Worm (Caenorhabditis elegans) whole organism, L4 larva: ENCODE data around the gene aip-1.
"Not testable (repeated sequence)": the region's sequence is repeated elsewhere in the genome, so short reads cannot be mapped to it uniquely, and the experiment has no call there.

Experiments
- F37D6.2 ChIP-seq: sonication (generic microtip); optimal IDR thresholded peaks from 2 replicates; lab custom pipeline; 2016; ENCODE audit warnings: mild to moderate bottlenecking, missing genetic modification characterization, missing compliant biosample characterization
- F44E2.7 ChIP-seq: fragments of 200-800 bp; sonication (Bioruptor generic); IDR thresholded peaks from 2 replicates; pipeline ENCODE4 v2.1.2; 2022; ENCODE audit warnings: missing genetic modification characterization, missing compliant biosample characterization
- F49E8.2 ChIP-seq: sonication (generic microtip); optimal IDR thresholded peaks from 2 replicates; lab custom pipeline; 2016; ENCODE audit warnings: missing compliant biosample characterization, mild to moderate bottlenecking, missing genetic modification characterization, borderline replicate concordance
- T26A8.4 ChIP-seq: fragments of 200-800 bp; sonication (Bioruptor generic); IDR thresholded peaks from 2 replicates; pipeline ENCODE4 v1.3.6; 2022; ENCODE audit warnings: missing genetic modification characterization, missing compliant biosample characterization
- Y105C5A.15 ChIP-seq: fragments of 200-800 bp; sonication (Bioruptor generic); IDR thresholded peaks from 2 replicates; pipeline ENCODE4 v1.3.6; 2022; ENCODE audit warnings: missing genetic modification characterization, missing compliant biosample characterization
- Y48G9A.11 ChIP-seq: fragments of 200-800 bp; sonication (Bioruptor generic); IDR thresholded peaks from 2 replicates; pipeline ENCODE4 v1.3.6; 2022; ENCODE audit warnings: missing genetic modification reagents, missing genetic modification characterization, missing compliant biosample characterization
- Y75B8A.6 ChIP-seq: fragments of 200-800 bp; sonication (Bioruptor generic); IDR thresholded peaks from 2 replicates; pipeline ENCODE4 v1.3.6; 2022; ENCODE audit warnings: missing genetic modification reagents, missing genetic modification characterization, missing compliant biosample characterization
- ZK337.2 ChIP-seq: fragments of 200-800 bp; sonication (Bioruptor generic); IDR thresholded peaks from 2 replicates; pipeline ENCODE4 v1.3.6; 2022; ENCODE audit warnings: missing genetic modification reagents, missing genetic modification characterization, missing compliant biosample characterization
- aha-1 ChIP-seq: fragments of 150-350 bp; peaks from one replicate; lab custom pipeline; 2014; ENCODE audit warnings: missing biosample characterization, missing genetic modification characterization
- ceh-44 ChIP-seq: fragments of 200-800 bp; sonication (Bioruptor generic); IDR thresholded peaks from 2 replicates; pipeline ENCODE4 v1.3.6; 2022; ENCODE audit warnings: missing genetic modification reagents, missing genetic modification characterization, missing compliant biosample characterization
- ctbp-1 ChIP-seq: fragments of 200-800 bp; sonication (Bioruptor generic); IDR thresholded peaks from 2 replicates; pipeline ENCODE4 v1.3.6; 2022; ENCODE audit warnings: missing genetic modification reagents, missing genetic modification characterization, missing compliant biosample characterization
- daf-16 ChIP-seq, 3 experiments: sonication (generic microtip); optimal IDR thresholded peaks; 2 replicates each; lab custom pipeline; 2016 to 2017; ENCODE audit warnings: missing genetic modification characterization in 3 of 3, missing genetic modification reagents in 3 of 3, mild to moderate bottlenecking in 2 of 3, missing compliant biosample characterization in 2 of 3, missing biosample characterization in 1 of 3, moderate library complexity in 1 of 3
- daf-8 ChIP-seq: fragments of 200-800 bp; sonication (Bioruptor generic); IDR thresholded peaks from 2 replicates; pipeline ENCODE4 v1.3.6; 2022; ENCODE audit warnings: missing genetic modification characterization, missing compliant biosample characterization
- dmd-9 ChIP-seq: fragments of 200-800 bp; sonication (Bioruptor generic); IDR thresholded peaks from 2 replicates; pipeline ENCODE4 v1.3.6; 2022; ENCODE audit warnings: missing genetic modification reagents, missing genetic modification characterization, missing compliant biosample characterization
- duxl-1 ChIP-seq: sonication (generic microtip); optimal IDR thresholded peaks from 2 replicates; lab custom pipeline; 2016; ENCODE audit warnings: mild to moderate bottlenecking, missing genetic modification characterization, moderate library complexity, missing compliant biosample characterization; ENCODE audit not compliant: poor library complexity
- dve-1 ChIP-seq: sonication (generic microtip); optimal IDR thresholded peaks from 2 replicates; lab custom pipeline; 2017; ENCODE audit warnings: antibody characterized with exemption, mild to moderate bottlenecking, missing genetic modification characterization, missing compliant biosample characterization; ENCODE audit not compliant: insufficient read depth
- hlh-11 ChIP-seq: fragments of 200-800 bp; sonication (Bioruptor generic); optimal IDR thresholded peaks from 2 replicates; lab custom pipeline; 2018; ENCODE audit warnings: mild to moderate bottlenecking, missing genetic modification characterization, missing compliant biosample characterization
- lin-1 ChIP-seq: fragments of 200-800 bp; sonication (Bioruptor generic); IDR thresholded peaks from 2 replicates; pipeline ENCODE4 v1.3.6; 2022; ENCODE audit warnings: missing genetic modification reagents, missing genetic modification characterization, missing compliant biosample characterization
- lin-15B ChIP-seq: fragments of 150-350 bp; sonication (generic microtip); optimal IDR thresholded peaks from 3 replicates; lab custom pipeline; 2014; ENCODE audit warnings: missing biosample characterization, missing genetic modification characterization
- lin-38 ChIP-seq: fragments of 200-800 bp; sonication (Bioruptor generic); IDR thresholded peaks from 2 replicates; pipeline ENCODE4 v1.3.6; 2022; ENCODE audit warnings: missing genetic modification reagents, missing genetic modification characterization, missing compliant biosample characterization
- lir-3 ChIP-seq: sonication (generic microtip); optimal IDR thresholded peaks from 2 replicates; lab custom pipeline; 2016; ENCODE audit warnings: mild to moderate bottlenecking, missing genetic modification characterization, missing compliant biosample characterization
- lsy-2 ChIP-seq, 2 experiments: fragments of 150-350 bp in 1 of 2; sonication (generic microtip) in 1 of 2; optimal IDR thresholded peaks; 2 replicates each; lab custom pipeline; 2014 to 2017; ENCODE audit warnings: missing biosample characterization in 2 of 2, missing genetic modification characterization in 2 of 2
- madf-5 ChIP-seq, 2 experiments: fragments of 200-800 bp; sonication (Bioruptor generic); IDR thresholded peaks; 2 replicates each; pipeline ENCODE4 v1.3.6; 2022; ENCODE audit warnings: missing compliant biosample characterization in 2 of 2, missing genetic modification characterization in 2 of 2
- madf-9 ChIP-seq: fragments of 200-800 bp; sonication (Bioruptor generic); conservative IDR thresholded peaks from 2 replicates; pipeline ENCODE4 v1.3.6; 2022; ENCODE audit warnings: missing genetic modification reagents, missing genetic modification characterization, missing compliant biosample characterization
- mdl-1 ChIP-seq, 2 experiments: fragments of 150-350 bp in 1 of 2; sonication (generic microtip) in 1 of 2; optimal IDR thresholded peaks; 2 replicates each; lab custom pipeline; 2014 to 2017; ENCODE audit warnings: missing biosample characterization in 2 of 2, missing genetic modification characterization in 2 of 2
- mdt-29 ChIP-seq: fragments of 200-800 bp; sonication (Bioruptor generic); IDR thresholded peaks from 2 replicates; pipeline ENCODE4 v1.3.6; 2022; ENCODE audit warnings: missing genetic modification reagents, missing genetic modification characterization, missing compliant biosample characterization
- mep-1 ChIP-seq: fragments of 150-350 bp; sonication (generic microtip); optimal IDR thresholded peaks from 3 replicates; lab custom pipeline; 2014; ENCODE audit warnings: missing biosample characterization, missing genetic modification characterization
- mxl-3 ChIP-seq: fragments of 200-800 bp; sonication (Bioruptor generic); optimal IDR thresholded peaks from 2 replicates; lab custom pipeline; 2018; ENCODE audit warnings: mild to moderate bottlenecking, missing genetic modification characterization, missing compliant biosample characterization
- nhr-102 ChIP-seq: sonication (generic microtip); optimal IDR thresholded peaks from 2 replicates; lab custom pipeline; 2016; ENCODE audit warnings: mild to moderate bottlenecking, missing genetic modification characterization, moderate library complexity, missing compliant biosample characterization
- nhr-41 ChIP-seq: fragments of 200-800 bp; sonication (Bioruptor generic); IDR thresholded peaks from 2 replicates; pipeline ENCODE4 v1.3.6; 2022; ENCODE audit warnings: missing genetic modification reagents, missing genetic modification characterization, missing compliant biosample characterization
- nhr-42 ChIP-seq: fragments of 200-800 bp; sonication (Bioruptor generic); IDR thresholded peaks from 2 replicates; pipeline ENCODE4 v1.3.6; 2022; ENCODE audit warnings: missing genetic modification characterization, missing compliant biosample characterization
- pha-4 ChIP-seq, 2 experiments: fragments of 150-350 bp in 1 of 2; fragments of 200-800 bp in 1 of 2; sonication (Bioruptor generic) in 1 of 2; IDR thresholded peaks in 1 of 2; optimal IDR thresholded peaks in 1 of 2; 2 replicates each; pipeline versions ENCODE4 v1.3.6 to Lab custom; 2014 to 2022; ENCODE audit warnings: missing genetic modification characterization in 2 of 2, missing genetic modification reagents in 2 of 2, missing biosample characterization in 1 of 2, missing compliant biosample characterization in 1 of 2
- rbr-2 ChIP-seq: sonication (generic microtip); optimal IDR thresholded peaks from 2 replicates; lab custom pipeline; 2016; ENCODE audit warnings: missing genotype, missing genetic modification characterization, missing compliant biosample characterization
- saeg-2 ChIP-seq: fragments of 200-800 bp; sonication (Bioruptor generic); IDR thresholded peaks from 2 replicates; pipeline ENCODE4 v1.3.6; 2022; ENCODE audit warnings: missing genetic modification reagents, missing genetic modification characterization, missing compliant biosample characterization
- set-16 ChIP-seq: fragments of 200-800 bp; sonication (Bioruptor generic); IDR thresholded peaks from 2 replicates; pipeline ENCODE4 v1.3.6; 2022; ENCODE audit warnings: missing genetic modification reagents, missing genetic modification characterization, missing compliant biosample characterization
- spr-1 ChIP-seq: sonication (generic microtip); optimal IDR thresholded peaks from 2 replicates; lab custom pipeline; 2016; ENCODE audit warnings: mild to moderate bottlenecking, missing genetic modification characterization, missing compliant biosample characterization
- tag-97 ChIP-seq: fragments of 200-800 bp; sonication (Bioruptor generic); IDR thresholded peaks from 2 replicates; pipeline ENCODE4 v1.3.6; 2022; ENCODE audit warnings: missing genetic modification characterization, missing compliant biosample characterization
- unc-130 ChIP-seq: sonication (generic microtip); optimal IDR thresholded peaks from 2 replicates; lab custom pipeline; 2016; ENCODE audit warnings: missing genetic modification reagents, missing genetic modification characterization, missing compliant biosample characterization
- vab-7 ChIP-seq: fragments of 200-800 bp; sonication (Bioruptor generic); IDR thresholded peaks from 2 replicates; pipeline ENCODE4 v1.3.6; 2022; ENCODE audit warnings: missing genetic modification reagents, missing genetic modification characterization, missing compliant biosample characterization
- zip-11 ChIP-seq: fragments of 200-800 bp; sonication (Bioruptor generic); IDR thresholded peaks from 2 replicates; pipeline ENCODE4 v1.3.6; 2022; ENCODE audit warnings: missing genetic modification characterization, missing compliant biosample characterization
- ztf-11 ChIP-seq: fragments of 150-350 bp; optimal IDR thresholded peaks from 2 replicates; lab custom pipeline; 2014; ENCODE audit warnings: missing biosample characterization, missing genetic modification characterization
- ztf-7 ChIP-seq: fragments of 150-350 bp; optimal IDR thresholded peaks from 2 replicates; lab custom pipeline; 2014; ENCODE audit warnings: missing biosample characterization, missing genetic modification characterization

The aip-1 gene

ce11 chrV:14038328-14039084, 26.4 kb downstream of the aip-1 start, which contains the start of gene vps-39 (continued):
- TF ChIP-seq duxl-1 (peak; percentile 47), mdt-29 (GFP tag; lab: Robert Waterston, UW) (peak; percentile 83), tag-97 (GFP tag; lab: Robert Waterston, UW) (0 out of 2 replicates have a peak, but pooled peaks have one; percentile 42), daf-8 (GFP tag; lab: Robert Waterston, UW) (peak; percentile 71; the same call in 1 of the 2 replicates), rbr-2 (tag; lab: Kevin White, UChicago) (peak; percentile 56), Y48G9A.11 (GFP tag; lab: Robert Waterston, UW) (peak; percentile 86), madf-9 (GFP tag; lab: Robert Waterston, UW) (peak; percentile 87), T26A8.4 (GFP tag; lab: Robert Waterston, UW) (peak; percentile 96), hlh-11 (tag; lab: Kevin White, UChicago) (peak; percentile 54), lin-38 (GFP tag; lab: Robert Waterston, UW) (peak; percentile 99), set-16 (peak; percentile 87), Y75B8A.6 (GFP tag; lab: Robert Waterston, UW) (0 out of 2 replicates have a peak, but pooled peaks have one; percentile 54), madf-5 (GFP tag; IDR thresholded peaks at IDR 0.05; lab: Robert Waterston, UW) (0 out of 4 replicates have a peak, but pooled peaks of 1 of the 2 experiments have one; percentile 32), vab-7 (GFP tag; lab: Robert Waterston, UW) (peak; percentile 95), F37D6.2 (tag; lab: Kevin White, UChicago) (peak; percentile 32), nhr-41 (GFP tag; lab: Robert Waterston, UW) (peak; percentile 72; the same call in 1 of the 2 replicates), saeg-2 (GFP tag; lab: Robert Waterston, UW) (peak; percentile 92), ctbp-1 (GFP tag; lab: Robert Waterston, UW) (peak; percentile 90), lin-1 (peak; percentile 68)

- TF ChIP-seq aha-1, ztf-11, F49E8.2 (tag; lab: Kevin White, UChicago): not testable (repeated sequence)
Observed at ce11 chrV:14049274-14049673, 37.1 kb downstream of the aip-1 start, which contains the start of gene F58D12.1. TSS of gene F58D12.1 (plus strand) at chrV:14049574.

ce11 chrV:14055097-14055496, 43.0 kb downstream of the aip-1 start:
- TF ChIP-seq lsy-2 (tag; optimal IDR thresholded peaks at IDR 0.05; lab: Kevin White, UChicago) (peak; percentile 42 to 93), ztf-7 (tag; lab: Kevin White, UChicago) (peak; percentile 70), nhr-102 (peak; percentile 95), spr-1 (tag; lab: Kevin White, UChicago) (peak; percentile 84), rbr-2 (tag; lab: Kevin White, UChicago) (peak; percentile 92), mdl-1 (tag; optimal IDR thresholded peaks at IDR 0.05; lab: Kevin White, UChicago) (peak in 1 of 2 experiments; percentile 40), daf-16 (GFP tag; optimal IDR thresholded peaks at IDR 0.05; lab: Kevin White, UChicago) (peak; percentile 28 to 38), daf-16 (tag; optimal IDR thresholded peaks at IDR 0.05; lab: Kevin White, UChicago) (peak; percentile 43), lir-3 (tag; lab: Kevin White, UChicago) (peak; percentile 26), ceh-44 (GFP tag; lab: Robert Waterston, UW) (peak; percentile 96), lin-15B (tag; lab: Kevin White, UChicago) (peak; percentile 14), pha-4 (GFP tag; IDR thresholded peaks at IDR 0.05; lab: Robert Waterston, UW) (peak; percentile 96), F37D6.2 (tag; lab: Kevin White, UChicago) (peak; percentile 91), T26A8.4 (GFP tag; lab: Robert Waterston, UW) (peak; percentile 97), dmd-9 (GFP tag; lab: Robert Waterston, UW) (peak; percentile 99), zip-11 (0 out of 2 replicates have a peak, but pooled peaks have one; percentile 34), mxl-3 (GFP tag; lab: Kevin White, UChicago) (peak; percentile 85), Y48G9A.11 (GFP tag; lab: Robert Waterston, UW) (peak; percentile 92), unc-130 (GFP tag; lab: Kevin White, UChicago) (peak; percentile 81), F44E2.7 (GFP tag; lab: Robert Waterston, UW) (peak; percentile 86), mep-1 (peak; percentile 90), ctbp-1 (GFP tag; lab: Robert Waterston, UW) (peak; percentile 98), vab-7 (GFP tag; lab: Robert Waterston, UW) (peak; percentile 94), Y75B8A.6 (GFP tag; lab: Robert Waterston, UW) (peak; percentile 91; the same call in 1 of the 2 replicates), Y105C5A.15 (peak; percentile 89; the same call in 1 of the 2 replicates), nhr-42 (GFP tag; lab: Robert Waterston, UW) (peak; percentile 97), ZK337.2 (GFP tag; lab: Robert Waterston, UW) (peak; percentile 99), dve-1 (tag; lab: Kevin White, UChicago) (peak; percentile 93), lin-38 (GFP tag; lab: Robert Waterston, UW) (peak; percentile 98)
- TF ChIP-seq pha-4 (tag; optimal IDR thresholded peaks at IDR 0.05; lab: Kevin White, UChicago) = not testable (repeated sequence)
